Fruit fly (Drosophila melanogaster) whole organism, pupa: ENCODE data around the gene ft.

Experiments
- CG12605 ChIP-seq: fragments of 200-800 bp; sonication (Bioruptor generic); IDR thresholded peaks from 2 replicates; pipeline ENCODE4 v1.3.6; 2022; ENCODE audit warnings: missing biosample characterization, missing genetic modification characterization
- CG13204 ChIP-seq: fragments of 200-800 bp; sonication (Bioruptor generic); optimal IDR thresholded peaks from 2 replicates; lab custom pipeline; 2018; ENCODE audit warnings: missing biosample characterization, mild to moderate bottlenecking, missing genetic modification characterization, moderate library complexity
- CG15710 ChIP-seq: fragments of 200-800 bp; sonication (Bioruptor generic); optimal IDR thresholded peaks from 2 replicates; lab custom pipeline; 2018; ENCODE audit warnings: missing biosample characterization, mild to moderate bottlenecking, missing genetic modification characterization, moderate library complexity
- CG34367 ChIP-seq: fragments of 200-800 bp; sonication (Bioruptor generic); optimal IDR thresholded peaks from 2 replicates; lab custom pipeline; 2018; ENCODE audit warnings: missing biosample characterization, mild to moderate bottlenecking, missing genetic modification characterization
- CG8159 ChIP-seq: fragments of 200-800 bp; sonication (Bioruptor generic); optimal IDR thresholded peaks from 3 replicates; lab custom pipeline; 2018; ENCODE audit warnings: missing biosample characterization, mild to moderate bottlenecking, missing genetic modification characterization, moderate library complexity
- CG9948 ChIP-seq: fragments of 200-800 bp; sonication (Bioruptor generic); optimal IDR thresholded peaks from 2 replicates; lab custom pipeline; 2018; ENCODE audit warnings: missing biosample characterization, mild to moderate bottlenecking, missing genetic modification characterization, moderate library complexity
- D1 ChIP-seq: fragments of 200-800 bp; sonication (Bioruptor generic); optimal IDR thresholded peaks from 2 replicates; lab custom pipeline; 2018; ENCODE audit warnings: missing biosample characterization, mild to moderate bottlenecking, missing genetic modification characterization, moderate library complexity
- EcR ChIP-seq: fragments of 200-800 bp; sonication (Bioruptor generic); optimal IDR thresholded peaks from 3 replicates; lab custom pipeline; 2019; ENCODE audit warnings: missing biosample characterization, missing genetic modification characterization, mild to moderate bottlenecking, moderate library complexity, missing genetic modification reagents
- Pif1A ChIP-seq: fragments of 200-800 bp; sonication (Bioruptor generic); optimal IDR thresholded peaks from 3 replicates; lab custom pipeline; 2016; ENCODE audit warnings: missing biosample characterization, missing genetic modification characterization
- Pif1B ChIP-seq: fragments of 200-800 bp; sonication (Bioruptor generic); optimal IDR thresholded peaks from 3 replicates; lab custom pipeline; 2016; ENCODE audit warnings: missing biosample characterization, missing genetic modification characterization
- fd96Ca ChIP-seq: fragments of 200-800 bp; sonication (Bioruptor generic); IDR thresholded peaks from 3 replicates; pipeline ENCODE4 v1.3.6; 2022; ENCODE audit warnings: missing biosample characterization, missing genetic modification characterization
- gl ChIP-seq: fragments of 200-800 bp; sonication (Bioruptor generic); optimal IDR thresholded peaks from 2 replicates; lab custom pipeline; 2018; ENCODE audit warnings: missing biosample characterization, mild to moderate bottlenecking, missing genetic modification characterization
- rn ChIP-seq: fragments of 200-800 bp; sonication (Bioruptor generic); IDR thresholded peaks from 2 replicates; pipeline ENCODE4 v1.3.6; 2022; ENCODE audit warnings: missing biosample characterization, missing genetic modification characterization

DNA sequence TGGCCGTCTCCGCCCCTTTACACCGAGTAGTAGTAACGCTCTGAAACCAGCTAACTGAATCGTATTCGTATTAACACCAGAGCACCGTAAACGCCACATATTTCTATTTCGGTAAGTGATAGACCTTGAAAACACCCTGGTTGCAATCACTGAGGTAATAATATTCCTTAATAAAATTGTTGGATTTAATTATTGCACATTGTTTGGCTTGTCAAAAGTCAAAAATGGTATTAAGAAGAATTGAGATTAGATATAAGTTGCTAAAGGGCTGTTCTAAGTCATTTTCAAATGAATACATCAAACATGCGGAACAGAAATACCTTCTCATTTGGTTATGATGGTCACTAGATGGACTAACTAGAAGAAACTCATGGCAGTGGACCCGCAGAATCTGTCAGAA, 2.8 kb downstream of the ft start:
- no peak for TF ChIP-seq CG13204 (GFP tag; lab: Kevin White, UChicago)
- TF ChIP-seq CG15710 (tag; lab: Kevin White, UChicago): no peak
- no peak for TF ChIP-seq Pif1A (GFP tag; lab: Kevin White, UChicago)
- no peak for TF ChIP-seq CG8159 (tag; lab: Kevin White, UChicago)
- TF ChIP-seq CG34367 (tag; lab: Kevin White, UChicago): no peak
- no peak for TF ChIP-seq gl (tag; lab: Kevin White, UChicago)
- no peak for TF ChIP-seq EcR (GFP tag; lab: Kevin White, UChicago)
- TF ChIP-seq D1 (tag; lab: Kevin White, UChicago): no peak
- no peak for TF ChIP-seq CG9948 (tag; lab: Kevin White, UChicago)
- no peak for TF ChIP-seq Pif1B (GFP tag; lab: Kevin White, UChicago)
- TF ChIP-seq rn: no peak
- TF ChIP-seq fd96Ca (GFP tag; lab: Robert Waterston, UW): no peak
- no peak for TF ChIP-seq CG12605 (GFP tag; lab: Robert Waterston, UW)
